Fruit fly (Drosophila melanogaster): ENCODE results near the gene CG9215.

Gene CG9215

DNA sequence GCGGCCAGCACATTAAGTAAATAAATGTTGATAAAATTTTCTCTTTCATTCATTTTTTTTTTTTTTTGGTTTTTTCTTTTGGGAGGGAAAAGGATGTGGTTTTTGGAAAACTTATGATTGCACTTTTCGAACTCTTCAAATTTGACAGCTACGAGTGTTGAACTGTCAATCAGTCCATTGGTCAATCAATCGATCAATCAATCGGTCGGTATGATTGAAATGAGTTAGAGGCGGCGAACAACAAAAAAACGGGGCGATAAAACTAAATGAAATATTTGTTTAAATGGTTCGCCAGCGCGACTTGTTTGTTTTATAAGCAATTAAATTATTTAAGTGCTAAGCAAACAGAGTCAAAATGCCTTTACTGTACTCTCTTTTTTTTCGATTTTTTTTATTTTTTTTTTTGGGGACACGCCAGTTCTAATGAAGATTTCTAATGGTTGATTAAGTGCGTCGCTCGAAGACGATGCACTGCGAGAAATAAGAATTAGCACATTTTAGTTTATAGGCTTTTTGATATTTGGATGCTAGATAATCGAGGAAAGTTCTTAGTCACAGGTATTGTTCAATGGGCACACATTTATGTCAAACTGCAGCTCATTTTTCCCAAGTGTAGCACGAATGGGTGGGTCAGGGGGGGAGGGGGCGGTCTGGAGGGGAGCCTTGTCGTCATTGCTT is 36.4 kb upstream of the CG9215 start (continued):
- TF ChIP-seq dpn (GFP tag; optimal IDR thresholded peaks at IDR 0.05) (peak; percentile 64 to 87), bsh (GFP tag; optimal IDR thresholded peaks at IDR 0.05) (peak in 1 of 2 experiments; percentile 91), z (GFP tag; IDR thresholded peaks at IDR 0.05) (no peak), ind (GFP tag; optimal IDR thresholded peaks at IDR 0.05) (peak; percentile 90), unpg (GFP tag; optimal IDR thresholded peaks at IDR 0.05) (peak; percentile 86), Pdp1 (GFP tag; optimal IDR thresholded peaks at IDR 0.05) (peak; percentile 61 to 67), Stat92E (GFP tag; optimal IDR thresholded peaks at IDR 0.05) (peak in 1 of 3 experiments; percentile 4), bigmax (GFP tag; optimal IDR thresholded peaks at IDR 0.05) (no peak), schlank (tag; optimal IDR thresholded peaks at IDR 0.05) (peak; percentile 50), CG8388 (GFP tag; optimal IDR thresholded peaks at IDR 0.05) (peak; percentile 78), CG12104 (GFP tag; optimal IDR thresholded peaks at IDR 0.05) (peak; percentile 64), CkIIα-i1 (GFP tag; IDR thresholded peaks at IDR 0.05) (peak; percentile 20; the same call in 1 of the 2 replicates), ase (GFP tag; IDR thresholded peaks at IDR 0.05) (peak; percentile 80; the same call in 2 of the 3 replicates), CG1792 (GFP tag; optimal IDR thresholded peaks at IDR 0.05) (peak; percentile 66), CG4424 (GFP tag; optimal IDR thresholded peaks at IDR 0.05) (peak; percentile 85), Gug (GFP tag; IDR thresholded peaks at IDR 0.05) (peak; percentile 83), onecut (GFP tag; IDR thresholded peaks at IDR 0.05) (peak; percentile 76), rib (GFP tag; IDR thresholded peaks at IDR 0.05) (no peak), prd (optimal IDR thresholded peaks at IDR 0.05) (no peak), prd (GFP tag; IDR thresholded peaks at IDR 0.05) (peak; percentile 83), kni (GFP tag; optimal IDR thresholded peaks at IDR 0.05) (no peak), klu (GFP tag; IDR thresholded peaks at IDR 0.05) (peak; percentile 52; the same call in 1 of the 2 replicates), MESR4 (GFP tag; optimal IDR thresholded peaks at IDR 0.05) (peak; percentile 16), chm (GFP tag; IDR thresholded peaks at IDR 0.05) (peak; percentile 77), HHEX (GFP tag; optimal IDR thresholded peaks at IDR 0.05) (peak; percentile 76), Dip3 (GFP tag; optimal IDR thresholded peaks at IDR 0.05) (peak; percentile 63), otp (GFP tag; IDR thresholded peaks at IDR 0.05) (peak; percentile 80; the same call in 2 of the 3 replicates), CG2120 (GFP tag; optimal IDR thresholded peaks at IDR 0.05) (peak; percentile 65), ems (GFP tag; optimal IDR thresholded peaks at IDR 0.05) (peak; percentile 66), CG7271 (tag; optimal IDR thresholded peaks at IDR 0.05) (no peak), gcm2 (GFP tag; optimal IDR thresholded peaks at IDR 0.05) (no peak), Asciz (GFP tag; optimal IDR thresholded peaks at IDR 0.05) (peak; percentile 65), NFAT (GFP tag; IDR thresholded peaks at IDR 0.05) (peak; percentile 59; the same call in 1 of the 2 replicates), chif (GFP tag; optimal IDR thresholded peaks at IDR 0.05) (peak; percentile 61 to 71), Jarid2 (GFP tag; optimal IDR thresholded peaks at IDR 0.05) (peak; percentile 66), CG8924 (tag; optimal IDR thresholded peaks at IDR 0.05) (peak; percentile 79), CG30431 (GFP tag; optimal IDR thresholded peaks at IDR 0.05) (peak; percentile 79), lmd (GFP tag; IDR thresholded peaks at IDR 0.05) (peak; percentile 83), tll (GFP tag; optimal IDR thresholded peaks at IDR 0.05) (no peak), CG15269 (tag; optimal IDR thresholded peaks at IDR 0.05) (peak; percentile 81), CG17568 (GFP tag; optimal IDR thresholded peaks at IDR 0.05) (peak; percentile 49), CG30403 (GFP tag; optimal IDR thresholded peaks at IDR 0.05) (peak; percentile 85)

All from whole organism, embryonic.